Worm (Caenorhabditis elegans) whole organism, dauer: ENCODE data around the gene F13B12.4.

Experiments
- unc-62 ChIP-seq: sonication (generic microtip); optimal IDR thresholded peaks from 2 replicates; lab custom pipeline; 2017; ENCODE audit warnings: missing biosample characterization, missing genetic modification reagents, missing genetic modification characterization

The F13B12.4 gene

ce11 chrIV:10457137-10457536, 7.4 kb upstream of the F13B12.4 start, which contains the start of gene srb-17:
Gene srb-17, minus strand, starts transcription at chrIV:10457237.
- TF ChIP-seq unc-62 (GFP tag; lab: Kevin White, UChicago): no peak

DNA sequence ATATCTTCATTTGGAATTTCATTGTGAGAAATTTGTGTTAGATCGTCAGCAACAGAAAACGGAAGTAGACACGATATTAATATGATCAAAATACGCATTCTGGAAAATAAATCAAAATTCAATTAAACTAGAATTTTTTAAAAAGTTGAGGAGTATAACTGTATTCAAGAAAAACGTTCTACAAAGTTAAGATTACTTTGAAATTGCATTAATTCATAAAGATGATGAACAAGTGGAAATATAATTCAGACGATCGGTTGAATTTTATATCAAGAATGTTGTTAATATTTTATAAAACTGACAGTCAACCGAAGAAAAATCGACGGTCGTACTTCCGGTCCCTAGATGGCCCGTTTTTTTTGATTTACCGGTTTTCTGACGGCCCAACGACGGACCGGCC, 3.3 kb upstream of the F13B12.4 start, which contains the start of gene F01D4.8:
TSS of gene F01D4.8 (minus strand) at position 101 of the 400 bp plus-strand sequence.
- no peak for TF ChIP-seq unc-62 (GFP tag; lab: Kevin White, UChicago)

DNA sequence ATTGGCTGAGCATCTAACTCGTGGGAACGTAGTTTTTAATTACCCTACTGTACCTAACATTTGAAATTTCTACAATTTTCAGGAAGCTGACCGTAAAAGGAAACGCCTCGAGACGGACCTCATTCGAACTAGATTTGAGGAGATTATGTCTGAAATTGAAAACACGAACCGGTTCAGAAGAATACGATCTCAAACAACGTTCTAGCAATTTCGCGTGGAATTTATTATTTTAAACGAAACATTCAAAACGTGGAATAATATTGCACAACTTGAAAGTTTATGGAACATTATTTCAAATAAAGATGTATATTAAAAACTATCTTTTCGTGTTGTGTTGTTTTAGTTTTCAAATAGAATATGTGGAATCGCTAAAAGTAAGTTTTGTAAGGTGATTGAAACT, 6.2 kb downstream of the F13B12.4 start, which contains the start of gene F13B12.7:
TSS of gene F13B12.7 (plus strand) at position 301 of the 400 bp plus-strand sequence.
- no peak for TF ChIP-seq unc-62 (GFP tag; lab: Kevin White, UChicago)

DNA sequence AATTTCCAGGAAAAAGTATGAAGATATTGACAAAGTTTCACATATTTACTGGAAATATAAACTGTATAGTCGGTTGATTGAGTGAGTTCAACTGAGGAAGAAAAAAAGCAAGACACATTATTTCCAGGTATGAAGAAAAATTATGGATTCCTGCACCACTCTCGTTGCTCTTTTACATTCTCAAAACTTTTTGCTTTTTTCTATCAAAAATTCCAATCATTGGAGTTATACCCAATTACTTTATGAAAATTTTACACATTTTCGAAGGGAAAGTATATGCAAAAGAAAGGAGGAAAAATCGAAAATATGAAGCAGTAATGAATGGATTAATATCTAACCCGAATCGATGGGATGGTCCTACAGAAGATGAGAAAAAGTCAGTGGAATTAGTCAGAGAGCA, 6.8 kb downstream of the F13B12.4 start:
- no peak for TF ChIP-seq unc-62 (GFP tag; lab: Kevin White, UChicago)

- no peak for TF ChIP-seq unc-62 (GFP tag; lab: Kevin White, UChicago)
Measured at ce11 chrIV:10438901-10439300, 10.8 kb downstream of the F13B12.4 start, which contains the start of gene F13B12.3. Gene F13B12.3, plus strand, starts transcription at chrIV:10439123.

DNA sequence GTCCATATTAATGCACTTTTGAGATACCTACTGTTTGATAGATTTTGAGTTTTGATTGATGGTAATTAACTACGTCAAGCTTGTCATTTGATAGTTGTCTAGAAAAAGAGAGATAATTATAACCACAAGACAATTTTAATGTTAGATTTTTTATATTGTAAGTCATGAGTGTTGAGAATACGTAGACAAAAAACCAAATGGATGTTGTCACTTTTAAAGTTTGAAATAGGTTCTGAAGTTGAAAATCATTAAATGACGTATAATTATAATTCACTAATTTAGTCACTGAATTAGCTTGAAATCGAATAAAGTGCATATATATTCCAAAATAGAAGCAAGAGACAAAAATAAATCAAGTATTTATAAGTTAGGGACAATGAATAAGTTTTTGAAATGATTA, 12.6 kb downstream of the F13B12.4 start:
- no peak for TF ChIP-seq unc-62 (GFP tag; lab: Kevin White, UChicago)

DNA sequence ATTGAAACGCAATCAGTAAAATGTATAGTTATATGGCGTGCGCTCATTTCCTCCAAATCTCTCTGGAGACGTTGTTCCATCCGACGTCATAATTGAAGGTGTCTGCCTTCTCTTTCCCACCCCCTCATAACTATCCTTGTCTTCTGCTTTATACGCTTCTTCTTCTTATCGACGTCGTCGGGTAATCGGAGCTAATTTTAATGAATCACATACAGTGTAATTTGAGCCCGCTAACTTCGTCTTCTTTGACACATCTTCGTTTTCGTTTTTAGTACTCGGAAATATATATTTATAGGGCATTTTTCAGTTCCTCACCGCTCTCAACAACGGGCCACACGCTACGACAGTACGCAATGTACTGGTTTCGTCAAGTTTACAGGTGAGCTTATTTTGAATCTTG, 13.3 kb downstream of the F13B12.4 start, which contains the start of gene ins-1:
TSS of gene ins-1 (plus strand) at position 301 of the 400 bp plus-strand sequence.
- no peak for TF ChIP-seq unc-62 (GFP tag; lab: Kevin White, UChicago)

ce11 chrIV:10430507-10430906, 19.2 kb downstream of the F13B12.4 start:
- no peak for TF ChIP-seq unc-62 (GFP tag; lab: Kevin White, UChicago)

- TF ChIP-seq unc-62 (GFP tag; lab: Kevin White, UChicago): no peak
Measured at ce11 chrIV:10429129-10429528, 20.6 kb downstream of the F13B12.4 start, which contains the start of gene F13B12.2. Gene F13B12.2, minus strand, starts transcription at chrIV:10429130.

DNA sequence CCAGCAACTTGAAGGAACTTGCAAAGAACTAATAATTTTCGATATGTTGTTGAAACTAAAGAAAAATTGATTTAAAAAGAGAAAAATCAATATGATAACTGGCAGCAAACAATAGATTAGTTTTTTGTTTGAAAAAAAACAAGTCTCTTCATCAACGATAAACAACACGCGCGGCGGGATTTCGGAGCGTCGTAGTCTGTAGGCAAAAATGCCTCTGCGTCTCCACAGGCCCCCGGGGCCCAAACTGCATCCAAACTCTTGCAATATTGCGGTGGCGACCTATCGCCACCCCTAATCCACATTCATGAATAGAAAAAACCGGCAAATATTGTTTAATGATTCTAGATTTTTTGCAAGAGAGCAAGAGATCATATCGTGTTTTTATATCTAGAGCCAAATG, 24.6 kb downstream of the F13B12.4 start:
- TF ChIP-seq unc-62 (GFP tag; lab: Kevin White, UChicago): no peak

- no peak for TF ChIP-seq unc-62 (GFP tag; lab: Kevin White, UChicago)
Measured at ce11 chrIV:10424535-10424934, 25.2 kb downstream of the F13B12.4 start, which contains the start of gene F13B12.1. Gene F13B12.1, minus strand, starts transcription at chrIV:10424635.

DNA sequence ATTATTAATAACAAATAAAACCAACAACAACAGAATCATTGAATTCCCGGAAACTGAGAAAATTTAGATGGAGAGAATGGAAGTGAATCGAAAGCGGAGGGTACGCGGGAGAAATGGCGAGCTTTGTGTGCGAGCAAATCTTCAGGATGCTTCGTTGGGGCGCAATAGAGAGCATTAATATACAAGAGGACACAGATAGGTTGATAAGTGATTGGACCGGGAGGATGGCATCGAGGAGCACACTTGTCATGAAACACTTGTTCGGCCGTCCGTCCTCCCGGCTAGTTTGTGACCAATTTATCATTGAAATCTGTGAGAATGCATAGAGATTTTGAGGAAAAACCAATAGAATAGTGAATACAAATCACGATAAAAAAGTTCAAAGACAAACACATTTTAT, 27.5 kb downstream of the F13B12.4 start:
- no peak for TF ChIP-seq unc-62 (GFP tag; lab: Kevin White, UChicago)

DNA sequence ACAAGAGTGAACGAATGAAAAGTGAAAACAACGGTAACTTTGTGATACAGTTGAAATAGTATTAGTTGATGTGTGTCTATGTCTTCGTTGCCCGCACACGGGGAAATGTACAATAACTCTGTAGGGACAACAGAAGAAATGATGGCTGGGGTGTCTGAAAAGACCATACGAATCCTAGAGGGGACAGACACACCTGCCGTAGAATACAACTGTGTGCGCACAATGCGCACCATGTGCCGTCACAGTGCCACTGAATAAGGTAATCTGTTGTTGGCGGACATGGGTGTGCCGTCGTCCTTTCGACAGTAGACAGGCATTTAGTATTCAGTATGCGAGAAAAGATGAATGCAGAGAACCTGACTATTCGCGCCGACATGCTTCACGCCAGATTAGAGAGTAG, 28.4 kb downstream of the F13B12.4 start:
- no peak for TF ChIP-seq unc-62 (GFP tag; lab: Kevin White, UChicago)

ce11 chrIV:10420440-10420839, 29.3 kb downstream of the F13B12.4 start:
- no peak for TF ChIP-seq unc-62 (GFP tag; lab: Kevin White, UChicago)

ce11 chrIV:10419896-10420295, 29.8 kb downstream of the F13B12.4 start:
- TF ChIP-seq unc-62 (GFP tag; lab: Kevin White, UChicago): no peak

ce11 chrIV:10417781-10418180, 31.9 kb downstream of the F13B12.4 start, which contains the start of gene F13B12.6:
Gene F13B12.6, minus strand, starts transcription at chrIV:10417881.
- TF ChIP-seq unc-62 (GFP tag; lab: Kevin White, UChicago): no peak

DNA sequence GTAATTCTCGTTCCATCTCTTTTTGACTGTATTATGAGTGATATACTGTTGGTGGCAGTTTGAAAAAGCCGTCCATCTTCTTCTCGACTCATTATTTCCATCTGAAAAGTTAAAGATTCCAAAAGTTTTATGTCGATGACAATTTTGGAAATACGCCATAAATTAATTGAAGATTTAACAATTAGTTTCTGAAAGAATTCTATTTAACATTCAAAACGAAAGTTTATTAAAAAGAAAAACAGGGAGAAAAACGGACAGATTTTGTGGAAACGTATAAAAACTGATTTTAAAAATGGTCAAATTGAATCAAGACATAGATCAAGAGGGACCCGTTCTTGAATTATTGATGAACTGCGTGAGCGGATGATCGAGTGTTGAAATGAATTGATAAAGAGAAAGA, 35.9 kb downstream of the F13B12.4 start, which contains the start of gene R10H10.7:
TSS of gene R10H10.7 (minus strand) at position 101 of the 400 bp plus-strand sequence.
- TF ChIP-seq unc-62 (GFP tag; lab: Kevin White, UChicago): no peak
